Fruit fly (Drosophila melanogaster) S2 (cell line): ENCODE measurements around the gene CG43783.

Experiments used
- CG8478 ChIP-seq: fragments of >200 bp; optimal IDR thresholded peaks from 2 replicates; lab custom pipeline; 2018
- CTCF ChIP-seq, 2 experiments: fragments of >200 bp; optimal IDR thresholded peaks; 2 replicates each; lab custom pipeline; 2018

dm6 chr3L:8949823-8950222 is 4.2 kb downstream of the CG43783 start:
- TF ChIP-seq CTCF (optimal IDR thresholded peaks at IDR 0.05; lab: Kevin White, UChicago) (no peak), CG8478 (lab: Kevin White, UChicago) (no peak)
